Fruit fly (Drosophila melanogaster): Measurements from ENCODE around the gene Alg9.

dm6 chr3R:25205413-25205977 is 15.9 kb upstream of the Alg9 start:
- TF ChIP-seq CG8478 (optimal IDR thresholded peaks at IDR 0.05), result no peak
- no peak for TF ChIP-seq CTCF (optimal IDR thresholded peaks at IDR 0.05)

All from S2 (cell line).